Worm (Caenorhabditis elegans) whole organism, dauer: ENCODE data around the gene jkk-1.

Source experiments
- unc-62 ChIP-seq: sonication (generic microtip); optimal IDR thresholded peaks from 2 replicates; lab custom pipeline; 2017; ENCODE audit warnings: missing biosample characterization, missing genetic modification reagents, missing genetic modification characterization

jkk-1 gene

ce11 chrX:5368220-5368619, at the start of gene jkk-1:
Gene jkk-1, plus strand, starts transcription at chrX:5368468.
- TF ChIP-seq unc-62 = no peak

- no peak for TF ChIP-seq unc-62
These were observed 48.9 kb upstream of the jkk-1 start for ce11 chrX:5319214-5319838.

ce11 chrX:5321563-5321962, 46.7 kb upstream of the jkk-1 start:
- no peak for TF ChIP-seq unc-62

ce11 chrX:5323287-5323686, 45.0 kb upstream of the jkk-1 start, which contains the start of gene sto-2:
Gene sto-2, minus strand, starts transcription at chrX:5323387.
- TF ChIP-seq unc-62 = no peak

ce11 chrX:5329236-5329635, 39.0 kb upstream of the jkk-1 start, which contains the start of gene C26B9.5:
Gene C26B9.5, plus strand, starts transcription at chrX:5329479.
- TF ChIP-seq unc-62 = no peak

ce11 chrX:5330765-5331164, 37.5 kb upstream of the jkk-1 start:
- TF ChIP-seq unc-62 = no peak

- TF ChIP-seq unc-62 = no peak
These were observed 32.9 kb upstream of the jkk-1 start, which contains the start of gene C26B9.6 for ce11 chrX:5335368-5335767. Gene C26B9.6, minus strand, starts transcription at chrX:5335468.

ce11 chrX:5336498-5336897, 31.8 kb upstream of the jkk-1 start:
- no peak for TF ChIP-seq unc-62

ce11 chrX:5337959-5338358, 30.3 kb upstream of the jkk-1 start, which contains the start of gene C26B9.3:
Gene C26B9.3, plus strand, starts transcription at chrX:5338301.
- TF ChIP-seq unc-62 = no peak

- no peak for TF ChIP-seq unc-62
These were observed 28.9 kb upstream of the jkk-1 start for ce11 chrX:5339357-5339756.

- TF ChIP-seq unc-62 = no peak
These were observed 28.4 kb upstream of the jkk-1 start, which contains the start of gene C26B9.2 for ce11 chrX:5339889-5340288. Gene C26B9.2, plus strand, starts transcription at chrX:5340189.

- no peak for TF ChIP-seq unc-62
These were observed 26.3 kb upstream of the jkk-1 start, which contains the start of gene C26B9.7 for ce11 chrX:5342007-5342406. Gene C26B9.7, plus strand, starts transcription at chrX:5342307.

ce11 chrX:5344287-5344686, 24.0 kb upstream of the jkk-1 start, which contains the start of gene C26B9.1:
Gene C26B9.1, plus strand, starts transcription at chrX:5344587.
- no peak for TF ChIP-seq unc-62

- no peak for TF ChIP-seq unc-62
These were observed 22.0 kb upstream of the jkk-1 start for ce11 chrX:5346303-5346702.

ce11 chrX:5347856-5348255, 20.4 kb upstream of the jkk-1 start:
- TF ChIP-seq unc-62 = no peak

ce11 chrX:5348529-5349148, 19.6 kb upstream of the jkk-1 start, which contains the start of gene syx-3:
Gene syx-3, plus strand, starts transcription at chrX:5349098.
- no peak for TF ChIP-seq unc-62

ce11 chrX:5354022-5354876, 14.0 kb upstream of the jkk-1 start, which contains the start of gene pfn-2:
Gene pfn-2, minus strand, starts transcription at chrX:5354072.
- TF ChIP-seq unc-62 = no peak
